Fruit fly (Drosophila melanogaster): ENCODE measurements around the gene AP-1gamma.

The AP-1gamma gene

DNA sequence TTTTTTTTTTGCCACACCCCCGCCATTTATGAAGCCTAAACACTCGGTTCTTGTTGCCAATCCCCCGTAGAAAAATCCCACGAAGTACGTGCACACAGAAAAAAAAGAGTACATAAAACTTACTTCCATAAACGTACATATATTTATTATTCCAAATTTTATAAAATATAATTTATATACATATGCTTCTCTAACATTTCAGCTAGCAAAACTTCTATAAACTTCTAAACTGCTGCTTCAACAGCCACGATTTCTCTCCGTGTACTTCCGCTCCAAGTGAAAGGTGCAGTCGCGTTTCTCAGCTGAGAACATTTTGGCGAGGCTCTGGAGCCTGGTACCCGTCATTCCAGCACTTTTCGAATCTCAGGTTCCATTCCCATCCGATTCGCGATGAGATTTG, 45.8 kb upstream of the AP-1gamma start (continued):
- TF ChIP-seq B-H1 (GFP tag; IDR thresholded peaks at IDR 0.05) (peak; percentile 37; the same call in 1 of the 3 replicates), CG12104 (GFP tag; optimal IDR thresholded peaks at IDR 0.05) (no peak), CG2120 (GFP tag; optimal IDR thresholded peaks at IDR 0.05) (peak; percentile 15), HLH3B (GFP tag; IDR thresholded peaks at IDR 0.05) (peak; percentile 27; the same call in 1 of the 2 replicates), CG12391 (tag; optimal IDR thresholded peaks at IDR 0.05) (peak; percentile 7), CG13424 (tag; optimal IDR thresholded peaks at IDR 0.05) (peak; percentile 21), Optix (GFP tag; IDR thresholded peaks at IDR 0.05) (0 out of 3 replicates have a peak, but pooled peaks have one; percentile 24), gem (tag; optimal IDR thresholded peaks at IDR 0.05) (peak; percentile 53), tna (GFP tag; IDR thresholded peaks at IDR 0.05; ENCODE audit: partially characterized antibody) (no peak), CG18619 (GFP tag; optimal IDR thresholded peaks at IDR 0.05) (peak; percentile 21), gcm2 (GFP tag; optimal IDR thresholded peaks at IDR 0.05) (no peak), klu (GFP tag; IDR thresholded peaks at IDR 0.05) (0 out of 2 replicates have a peak, but pooled peaks have one; percentile 11), seq (GFP tag; IDR thresholded peaks at IDR 0.05) (0 out of 2 replicates have a peak, but pooled peaks have one; percentile 28), CG10366 (GFP tag; IDR thresholded peaks at IDR 0.05) (peak; percentile 37; the same call in 1 of the 2 replicates), Drgx (GFP tag; IDR thresholded peaks at IDR 0.05) (peak; percentile 67), CG7357 (GFP tag; IDR thresholded peaks at IDR 0.05) (peak; percentile 25; the same call in 1 of the 3 replicates), CG11456 (GFP tag; IDR thresholded peaks at IDR 0.05) (peak; percentile 50; the same call in 1 of the 3 replicates), bsh (GFP tag; optimal IDR thresholded peaks at IDR 0.05) (peak in 1 of 2 experiments; percentile 5), Sox102F (GFP tag; optimal IDR thresholded peaks at IDR 0.05) (peak; percentile 52), CG14050 (GFP tag; IDR thresholded peaks at IDR 0.05) (0 out of 3 replicates have a peak, but pooled peaks have one; percentile 11), BEAF-32 (GFP tag; optimal IDR thresholded peaks at IDR 0.05) (no peak), ap (GFP tag; IDR thresholded peaks at IDR 0.05) (peak; percentile 16; the same call in 1 of the 2 replicates), al (GFP tag; IDR thresholded peaks at IDR 0.05) (peak; percentile 45; the same call in 1 of the 2 replicates), CG11085 (GFP tag; IDR thresholded peaks at IDR 0.05) (0 out of 2 replicates have a peak, but pooled peaks have one; percentile 33), ssp (GFP tag; IDR thresholded peaks at IDR 0.05) (0 out of 2 replicates have a peak, but pooled peaks have one; percentile 28), CG14441 (GFP tag; IDR thresholded peaks at IDR 0.05) (0 out of 2 replicates have a peak, but pooled peaks have one; percentile 25), ttk (GFP tag; IDR thresholded peaks at IDR 0.05) (0 out of 2 replicates have a peak, but pooled peaks have one; percentile 7), CG12942 (GFP tag; optimal IDR thresholded peaks at IDR 0.05) (no peak), CG34422 (GFP tag; IDR thresholded peaks at IDR 0.05) (peak; percentile 41; the same call in 2 of the 3 replicates), sisA (GFP tag; IDR thresholded peaks at IDR 0.05) (peak; percentile 11; the same call in 1 of the 2 replicates), dmrt99B (tag; optimal IDR thresholded peaks at IDR 0.05) (peak; percentile 41), otp (GFP tag; IDR thresholded peaks at IDR 0.05) (0 out of 3 replicates have a peak, but pooled peaks have one; percentile 14), lbe (GFP tag; optimal IDR thresholded peaks at IDR 0.05) (peak; percentile 58), Hmr (GFP tag; optimal IDR thresholded peaks at IDR 0.05) (peak; percentile 3), CG16815 (GFP tag; optimal IDR thresholded peaks at IDR 0.05) (no peak), hkb (optimal IDR thresholded peaks at IDR 0.05) (no peak), hkb (GFP tag; IDR thresholded peaks at IDR 0.05) (peak; percentile 36), Dek (tag; optimal IDR thresholded peaks at IDR 0.05) (peak; percentile 10), Ada2b (GFP tag; IDR thresholded peaks at IDR 0.05) (0 out of 2 replicates have a peak, but pooled peaks have one; percentile 12), CG7839 (tag; optimal IDR thresholded peaks at IDR 0.05) (peak; percentile 54), lola (GFP tag; optimal IDR thresholded peaks at IDR 0.05) (no peak), CG6689 (GFP tag; IDR thresholded peaks at IDR 0.05) (peak; percentile 46), Xrp1 (GFP tag; IDR thresholded peaks at IDR 0.05) (peak; percentile 48; the same call in 1 of the 2 replicates), CG15269 (tag; optimal IDR thresholded peaks at IDR 0.05) (peak; percentile 21), vvl (GFP tag; IDR thresholded peaks at IDR 0.05) (peak; percentile 34; the same call in 1 of the 2 replicates), stwl (tag; optimal IDR thresholded peaks at IDR 0.05) (no peak), grau (tag; optimal IDR thresholded peaks at IDR 0.05) (peak; percentile 13)
